Fruit fly (Drosophila melanogaster) whole organism, prepupa: ENCODE results near the gene CG4822.

Experiments
- CG10631 ChIP-seq: fragments of 200-800 bp; sonication (Bioruptor generic); optimal IDR thresholded peaks from 2 replicates; lab custom pipeline; 2016; ENCODE audit warnings: missing biosample characterization, missing genetic modification characterization
- CG10669 ChIP-seq: fragments of 200-800 bp; sonication (Bioruptor generic); optimal IDR thresholded peaks from 3 replicates; lab custom pipeline; 2018; ENCODE audit warnings: missing biosample characterization, mild to moderate bottlenecking, missing genetic modification characterization, moderate library complexity
- CG11294 ChIP-seq: fragments of 200-800 bp; sonication (Bioruptor generic); IDR thresholded peaks from 2 replicates; pipeline ENCODE4 v1.3.6; 2022; ENCODE audit warnings: missing biosample characterization, missing genetic modification characterization
- CG11762 ChIP-seq: fragments of 200-800 bp; sonication (Bioruptor generic); optimal IDR thresholded peaks from 3 replicates; lab custom pipeline; 2016; ENCODE audit warnings: missing biosample characterization, missing genetic modification characterization; ENCODE audit not compliant: insufficient read depth
- CG11902 ChIP-seq: fragments of 200-800 bp; sonication (Bioruptor generic); optimal IDR thresholded peaks from 3 replicates; lab custom pipeline; 2016; ENCODE audit warnings: missing biosample characterization, missing genetic modification characterization
- CG1621 ChIP-seq: fragments of 200-800 bp; sonication (Bioruptor generic); optimal IDR thresholded peaks from 3 replicates; lab custom pipeline; 2018; ENCODE audit warnings: missing biosample characterization, mild to moderate bottlenecking, missing genetic modification characterization
- CG16779 ChIP-seq: fragments of 200-800 bp; sonication (Bioruptor generic); optimal IDR thresholded peaks from 3 replicates; lab custom pipeline; 2017; ENCODE audit warnings: missing biosample characterization, mild to moderate bottlenecking, missing genetic modification characterization
- CG3032 ChIP-seq: fragments of 200-800 bp; optimal IDR thresholded peaks from 2 replicates; lab custom pipeline; 2019; ENCODE audit warnings: missing biosample characterization, mild to moderate bottlenecking, missing genetic modification characterization, moderate library complexity
- CG31627 ChIP-seq: fragments of 200-800 bp; sonication (Bioruptor generic); optimal IDR thresholded peaks from 3 replicates; lab custom pipeline; 2016; ENCODE audit warnings: missing biosample characterization, missing genetic modification characterization
- CG32006 ChIP-seq: fragments of 200-800 bp; sonication (Bioruptor generic); optimal IDR thresholded peaks from 3 replicates; lab custom pipeline; 2017; ENCODE audit warnings: missing biosample characterization, mild to moderate bottlenecking, missing genetic modification characterization
- CG34406 ChIP-seq: fragments of 200-800 bp; sonication (Bioruptor generic); optimal IDR thresholded peaks from 3 replicates; lab custom pipeline; 2016; ENCODE audit warnings: missing biosample characterization, missing genetic modification characterization
- CG3919 ChIP-seq: fragments of 200-800 bp; sonication (Bioruptor generic); optimal IDR thresholded peaks from 3 replicates; lab custom pipeline; 2016; ENCODE audit warnings: missing biosample characterization, missing genetic modification characterization
- CG4318 ChIP-seq: fragments of 200-800 bp; sonication (Bioruptor generic); optimal IDR thresholded peaks from 3 replicates; lab custom pipeline; 2017; ENCODE audit warnings: missing biosample characterization, mild to moderate bottlenecking, missing genetic modification characterization
- CG6163 ChIP-seq: fragments of 200-800 bp; sonication (Bioruptor generic); IDR thresholded peaks from 3 replicates; pipeline ENCODE4 v1.3.6; 2022; ENCODE audit warnings: missing biosample characterization, missing genetic modification characterization
- CG6792 ChIP-seq: fragments of 200-800 bp; sonication (Bioruptor generic); optimal IDR thresholded peaks from 3 replicates; lab custom pipeline; 2016; ENCODE audit warnings: missing biosample characterization, missing genetic modification characterization
- CG6808 ChIP-seq: fragments of 200-800 bp; sonication (Bioruptor generic); optimal IDR thresholded peaks from 3 replicates; lab custom pipeline; 2017; ENCODE audit warnings: missing biosample characterization, missing genetic modification characterization, mild to moderate bottlenecking, moderate library complexity, missing genetic modification reagents
- CG8119 ChIP-seq: fragments of 200-800 bp; sonication (Bioruptor generic); IDR thresholded peaks from 3 replicates; pipeline ENCODE4 v1.3.6; 2022; ENCODE audit warnings: missing biosample characterization, missing genetic modification characterization
- CG8319 ChIP-seq: fragments of 200-800 bp; sonication (Bioruptor generic); optimal IDR thresholded peaks from 3 replicates; lab custom pipeline; 2016; ENCODE audit warnings: missing biosample characterization, missing genetic modification characterization
- CG8632 ChIP-seq: fragments of 200-800 bp; sonication (Bioruptor generic); optimal IDR thresholded peaks from 3 replicates; lab custom pipeline; 2016; ENCODE audit warnings: missing biosample characterization, missing genetic modification characterization
- Eip75B ChIP-seq: fragments of 200-800 bp; sonication (Bioruptor generic); optimal IDR thresholded peaks from 3 replicates; lab custom pipeline; 2016; ENCODE audit warnings: missing biosample characterization, missing genetic modification characterization
- Eip78C ChIP-seq: fragments of 200-800 bp; sonication (Bioruptor generic); peaks from one replicate; lab custom pipeline; 2016; ENCODE audit warnings: missing biosample characterization, missing genetic modification characterization
- Eip93F ChIP-seq: fragments of 200-800 bp; sonication (Bioruptor generic); optimal IDR thresholded peaks from 2 replicates; lab custom pipeline; 2016; ENCODE audit warnings: missing biosample characterization, mild to moderate bottlenecking, missing genetic modification characterization
- Ets21C ChIP-seq: fragments of 200-800 bp; sonication (Bioruptor generic); optimal IDR thresholded peaks from 3 replicates; lab custom pipeline; 2016; ENCODE audit warnings: missing biosample characterization, missing genetic modification characterization
- Ets96B ChIP-seq: fragments of 200-800 bp; optimal IDR thresholded peaks from 2 replicates; lab custom pipeline; 2019; ENCODE audit warnings: missing biosample characterization, mild to moderate bottlenecking, missing genetic modification characterization, moderate library complexity
- Gug ChIP-seq: fragments of 200-800 bp; sonication (Bioruptor generic); IDR thresholded peaks from 2 replicates; pipeline ENCODE4 v1.3.6; 2022; ENCODE audit warnings: missing biosample characterization, missing genetic modification characterization
- Hr38 ChIP-seq: sonication (Bioruptor generic); optimal IDR thresholded peaks from 2 replicates; lab custom pipeline; 2016; ENCODE audit warnings: missing biosample characterization, missing genetic modification characterization
- Hr39 ChIP-seq: fragments of 200-800 bp; sonication (Bioruptor generic); optimal IDR thresholded peaks from 2 replicates; lab custom pipeline; 2016; ENCODE audit warnings: missing biosample characterization, missing genetic modification characterization
- Hr4 ChIP-seq: fragments of 200-800 bp; sonication (Bioruptor generic); optimal IDR thresholded peaks from 3 replicates; lab custom pipeline; 2016; ENCODE audit warnings: missing biosample characterization, missing genetic modification characterization
- OdsH ChIP-seq: fragments of 200-800 bp; sonication (Bioruptor generic); optimal IDR thresholded peaks from 3 replicates; lab custom pipeline; 2016; ENCODE audit warnings: missing biosample characterization, missing genetic modification characterization
- Smox ChIP-seq: fragments of 200-800 bp; sonication (Bioruptor generic); optimal IDR thresholded peaks from 3 replicates; lab custom pipeline; 2016; ENCODE audit warnings: missing biosample characterization, missing genetic modification characterization
- acj6 ChIP-seq: fragments of 200-800 bp; sonication (Bioruptor generic); optimal IDR thresholded peaks from 3 replicates; lab custom pipeline; 2016; ENCODE audit warnings: missing biosample characterization, missing genetic modification characterization
- cyc ChIP-seq: fragments of 200-800 bp; sonication (Bioruptor generic); optimal IDR thresholded peaks from 3 replicates; lab custom pipeline; 2016; ENCODE audit warnings: missing biosample characterization, missing genetic modification characterization
- dac ChIP-seq: fragments of 200-800 bp; sonication (Bioruptor generic); optimal IDR thresholded peaks from 2 replicates; lab custom pipeline; 2017; ENCODE audit warnings: missing biosample characterization, mild to moderate bottlenecking, missing genetic modification characterization
- dsx ChIP-seq: fragments of 200-800 bp; optimal IDR thresholded peaks from 3 replicates; lab custom pipeline; 2019; ENCODE audit warnings: missing biosample characterization, mild to moderate bottlenecking, missing genetic modification characterization, moderate library complexity; ENCODE audit not compliant: poor library complexity, severe bottlenecking
- eg ChIP-seq: fragments of 200-800 bp; sonication (Bioruptor generic); IDR thresholded peaks from 3 replicates; pipeline ENCODE4 v1.3.6; 2022; ENCODE audit warnings: missing biosample characterization, missing genetic modification characterization
- esn ChIP-seq: fragments of 200-800 bp; sonication (Bioruptor generic); optimal IDR thresholded peaks from 2 replicates; lab custom pipeline; 2016; ENCODE audit warnings: missing biosample characterization, mild to moderate bottlenecking, missing genetic modification characterization, moderate library complexity
- fkh ChIP-seq: fragments of 200-800 bp; sonication (Bioruptor generic); optimal IDR thresholded peaks from 3 replicates; lab custom pipeline; 2017; ENCODE audit warnings: missing biosample characterization, mild to moderate bottlenecking, missing genetic modification characterization, moderate library complexity
- lz ChIP-seq: fragments of 200-800 bp; sonication (Bioruptor generic); optimal IDR thresholded peaks from 3 replicates; lab custom pipeline; 2016; ENCODE audit warnings: missing biosample characterization, missing genetic modification characterization
- pdm3 ChIP-seq: fragments of 200-800 bp; sonication (Bioruptor generic); optimal IDR thresholded peaks from 3 replicates; lab custom pipeline; 2016; ENCODE audit warnings: missing biosample characterization, missing genetic modification characterization
- spab ChIP-seq: fragments of 200-800 bp; sonication (Bioruptor generic); optimal IDR thresholded peaks from 2 replicates; lab custom pipeline; 2017; ENCODE audit warnings: missing biosample characterization, mild to moderate bottlenecking, missing genetic modification characterization, missing genetic modification reagents
- ss ChIP-seq, 2 experiments: fragments of 200-800 bp; sonication (Bioruptor generic); optimal IDR thresholded peaks; 2 replicates in 1 of 2; 3 replicates in 1 of 2; lab custom pipeline; 2017 to 2018; ENCODE audit warnings: mild to moderate bottlenecking in 2 of 2, missing biosample characterization in 2 of 2, missing genetic modification characterization in 2 of 2, moderate library complexity in 1 of 2
- svp ChIP-seq: fragments of 200-800 bp; sonication (Bioruptor generic); peaks from one replicate; lab custom pipeline; 2016; ENCODE audit warnings: missing biosample characterization, missing genetic modification characterization

CG4822 gene

DNA sequence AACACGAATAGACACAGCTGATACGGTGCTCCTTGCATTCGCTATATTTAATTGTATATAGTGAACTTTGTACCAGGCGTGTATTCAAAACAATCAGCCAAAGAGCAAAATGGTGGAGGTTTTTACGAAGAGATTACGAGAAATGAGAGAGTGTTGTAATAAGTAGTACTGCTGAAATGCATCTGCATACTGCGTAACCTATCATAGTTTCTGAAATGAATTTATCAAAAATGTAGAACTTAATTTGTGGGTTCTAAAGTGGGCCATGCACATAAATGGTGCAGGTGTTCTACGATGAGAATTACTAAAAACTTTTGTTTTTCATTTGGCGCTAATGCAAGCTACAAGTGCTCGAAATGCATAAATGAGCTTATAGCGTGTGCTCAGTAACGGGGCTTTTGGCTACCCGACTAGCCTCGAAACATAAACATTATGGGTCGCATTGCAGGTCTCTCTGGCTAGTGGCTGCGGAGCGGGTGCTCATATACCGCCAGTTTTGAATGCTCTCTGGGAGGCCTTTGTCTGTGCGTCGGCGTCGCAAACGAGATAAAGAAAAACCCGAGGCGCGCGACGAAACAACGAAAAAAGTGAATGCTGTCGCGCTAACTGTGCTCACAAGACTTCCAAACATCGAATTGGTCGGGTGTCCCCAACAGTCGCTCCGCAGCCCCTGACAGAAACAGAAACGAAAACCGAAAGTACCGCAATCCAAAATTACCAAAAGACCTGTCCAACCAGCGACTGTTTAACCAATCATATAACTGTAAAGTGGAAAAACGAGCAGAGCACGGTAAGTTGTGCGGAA lies 10.1 kb upstream of the CG4822 start, which contains the start of gene Gs1 (continued):
- TF ChIP-seq CG34406 (GFP tag; lab: Kevin White, UChicago) (no peak), CG3032 (tag; lab: Kevin White, UChicago) (no peak), Eip93F (GFP tag; lab: Kevin White, UChicago) (no peak), Hr38 (GFP tag; lab: Kevin White, UChicago) (no peak), CG11294 (GFP tag; lab: Robert Waterston, UW) (no peak), svp (GFP tag; lab: Kevin White, UChicago) (peak; percentile 75), Ets96B (tag; lab: Kevin White, UChicago) (peak; percentile 27), esn (GFP tag; lab: Kevin White, UChicago) (peak; percentile 24), CG4318 (GFP tag; lab: Kevin White, UChicago) (no peak), CG8319 (no peak), ss (GFP tag; optimal IDR thresholded peaks at IDR 0.05; lab: Kevin White, UChicago) (peak; percentile 58 to 72), Gug (GFP tag; lab: Robert Waterston, UW) (no peak), Hr4 (GFP tag; lab: Kevin White, UChicago) (peak; percentile 43), Eip78C (peak; percentile 87), spab (GFP tag; lab: Kevin White, UChicago) (peak; percentile 5), CG11762 (no peak), CG31627 (GFP tag; lab: Kevin White, UChicago) (no peak), pdm3 (GFP tag; lab: Kevin White, UChicago) (no peak), CG11902 (GFP tag; lab: Kevin White, UChicago) (no peak), dsx (GFP tag; lab: Kevin White, UChicago) (no peak), Eip75B (no peak), CG6792 (GFP tag; lab: Kevin White, UChicago) (peak; percentile 21), Ets21C (no peak), eg (GFP tag; lab: Robert Waterston, UW) (peak; percentile 70; the same call in 1 of the 3 replicates), OdsH (peak; percentile 5), Hr39 (GFP tag; lab: Kevin White, UChicago) (no peak), CG3919 (GFP tag; lab: Kevin White, UChicago) (peak; percentile 24), CG6163 (GFP tag; lab: Robert Waterston, UW) (peak; percentile 69; the same call in 2 of the 3 replicates), cyc (GFP tag; lab: Kevin White, UChicago) (no peak), CG16779 (tag; lab: Kevin White, UChicago) (peak; percentile 39), CG8119 (GFP tag; lab: Robert Waterston, UW) (peak; percentile 57; the same call in 2 of the 3 replicates), CG1621 (tag; lab: Kevin White, UChicago) (peak; percentile 21), fkh (GFP tag; lab: Kevin White, UChicago) (peak; percentile 48)

DNA sequence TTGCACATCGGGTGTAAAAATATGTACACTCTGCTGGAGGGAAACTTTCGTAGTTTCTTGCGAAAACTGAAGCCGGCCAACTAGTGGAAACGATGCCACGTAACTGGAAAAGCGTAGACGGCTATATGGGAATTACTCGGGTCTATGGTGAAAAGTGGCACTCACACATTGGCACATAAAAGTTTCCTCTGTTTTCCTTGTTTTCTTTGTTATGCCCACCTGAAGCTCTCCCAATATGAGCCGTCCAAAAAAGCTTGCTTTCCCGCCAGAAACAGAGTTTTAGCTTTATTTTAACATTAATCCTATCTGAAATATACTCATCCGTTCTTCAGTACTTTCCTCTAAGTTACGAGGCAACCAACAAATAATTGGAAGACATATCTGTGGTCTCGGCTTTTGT lies 9.1 kb upstream of the CG4822 start, which contains the start of gene CG3164:
Gene CG3164, minus strand, starts transcription at position 101 of the 400 bp plus-strand sequence.
- TF ChIP-seq CG8119 (GFP tag; lab: Robert Waterston, UW) = 0 out of 3 replicates have a peak, but pooled peaks have one; percentile 22
- TF ChIP-seq eg (GFP tag; lab: Robert Waterston, UW) = 0 out of 3 replicates have a peak, but pooled peaks have one; percentile 13
- TF ChIP-seq CG8632 = no peak

DNA sequence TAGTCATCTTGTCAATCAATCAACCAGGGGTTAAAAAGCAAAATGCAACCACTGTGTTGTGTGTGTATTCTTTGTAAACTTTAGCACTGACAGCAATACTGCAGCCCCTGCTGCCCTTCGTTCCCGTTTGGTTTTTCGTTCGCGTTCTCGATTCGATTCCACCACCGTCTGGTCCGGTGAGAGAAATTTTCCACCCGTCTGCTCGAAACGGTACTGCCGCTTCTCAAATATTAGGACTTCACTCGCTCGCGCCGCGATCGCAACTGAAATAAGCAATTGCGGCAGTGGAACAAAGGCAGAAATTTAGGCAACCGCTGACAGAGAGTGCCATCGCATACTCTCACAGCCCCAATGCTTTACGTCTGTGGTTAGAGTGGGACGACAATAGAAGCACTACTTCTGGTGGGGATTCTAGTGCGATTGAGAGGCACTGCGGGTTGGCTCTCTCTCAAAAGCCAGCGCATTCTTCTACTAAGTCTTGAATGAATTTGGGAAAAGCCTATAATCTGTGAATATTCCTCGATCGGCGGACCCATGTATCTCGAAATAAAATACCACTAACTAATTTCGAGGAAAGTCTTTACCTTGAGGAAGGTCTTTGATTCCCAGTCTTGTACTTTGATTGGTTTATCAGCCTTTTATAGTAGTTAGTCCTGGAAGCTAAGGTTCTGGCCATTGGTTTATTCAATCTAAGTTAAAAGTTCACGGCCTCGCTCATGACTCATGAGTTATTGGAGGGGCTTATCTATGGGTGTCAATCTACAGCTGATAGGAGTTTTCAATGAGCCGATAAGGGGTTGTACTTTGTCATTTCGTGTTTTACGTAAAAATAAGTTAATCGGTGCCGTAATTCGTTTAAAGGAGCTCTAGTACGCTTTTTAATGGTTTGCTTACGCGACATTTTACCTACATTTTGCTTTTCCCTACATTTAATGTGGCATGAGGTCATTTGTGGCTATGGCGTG lies 7.7 kb upstream of the CG4822 start:
- TF ChIP-seq CG32006 (GFP tag; lab: Kevin White, UChicago) (no peak), CG1621 (tag; lab: Kevin White, UChicago) (peak; percentile 40), fkh (GFP tag; lab: Kevin White, UChicago) (no peak), ss (GFP tag; optimal IDR thresholded peaks at IDR 0.05; lab: Kevin White, UChicago) (peak; percentile 19 to 50), spab (GFP tag; lab: Kevin White, UChicago) (peak; percentile 12), CG6792 (GFP tag; lab: Kevin White, UChicago) (peak; percentile 6), dac (no peak), CG10631 (GFP tag; lab: Kevin White, UChicago) (no peak), Eip75B (peak; percentile 37), lz (GFP tag; lab: Kevin White, UChicago) (peak; percentile 25), CG10669 (GFP tag; lab: Kevin White, UChicago) (no peak), Ets21C (no peak), dsx (GFP tag; lab: Kevin White, UChicago) (peak; percentile 74), Ets96B (tag; lab: Kevin White, UChicago) (peak; percentile 18), CG11762 (no peak), OdsH (no peak), acj6 (GFP tag; lab: Kevin White, UChicago) (no peak), Smox (no peak), CG6163 (GFP tag; lab: Robert Waterston, UW) (peak; percentile 69), CG34406 (GFP tag; lab: Kevin White, UChicago) (no peak), CG6808 (GFP tag; lab: Kevin White, UChicago) (peak; percentile 57)
